Worm (Caenorhabditis elegans): ENCODE measurements around the gene epg-6.

DNA sequence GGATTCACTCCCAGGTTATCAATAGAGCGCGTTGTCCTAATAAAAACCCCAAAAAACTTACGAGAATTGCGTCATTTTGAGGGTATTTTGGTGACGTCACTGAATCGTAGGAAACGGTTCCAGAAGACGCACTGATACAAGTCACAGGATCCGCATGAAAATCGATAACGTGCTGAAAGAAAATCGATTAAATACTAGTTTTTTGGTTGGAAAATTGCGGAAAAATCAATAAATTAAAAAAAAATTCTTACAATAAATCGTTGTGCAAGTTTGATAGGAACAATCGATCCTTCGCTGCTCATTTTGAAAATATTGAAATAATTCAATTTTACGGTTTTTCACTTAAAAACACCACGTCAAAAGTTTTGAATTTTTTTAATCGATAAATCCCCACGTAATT lies 3.3 kb upstream of the epg-6 start, which contains the start of gene Y39A1A.2:
- TF ChIP-seq zip-8 (tag; optimal IDR thresholded peaks at IDR 0.05) (peak; percentile 76), elt-3 (tag; optimal IDR thresholded peaks at IDR 0.05) (no peak), flh-1 (GFP tag; optimal IDR thresholded peaks at IDR 0.05) (no peak), lsy-2 (tag; optimal IDR thresholded peaks at IDR 0.05) (no peak), elt-1 (tag; optimal IDR thresholded peaks at IDR 0.05; ENCODE audit: borderline replicate concordance, insufficient read depth) (no peak)
